Fruit fly (Drosophila melanogaster) whole organism, adult: ENCODE measurements around the gene CG10804.

Source experiments
- CG11617 ChIP-seq: fragments of 200-800 bp; sonication (Bioruptor generic); optimal IDR thresholded peaks from 2 replicates; lab custom pipeline; 2017; ENCODE audit warnings: mild to moderate bottlenecking, missing biosample characterization, missing genetic modification reagents, missing genetic modification characterization
- CG12768 ChIP-seq: fragments of 200-800 bp; sonication (Bioruptor generic); optimal IDR thresholded peaks from 2 replicates; lab custom pipeline; 2017; ENCODE audit warnings: missing biosample characterization, missing genetic modification characterization, mild to moderate bottlenecking, moderate library complexity, missing genetic modification reagents
- CG14711 ChIP-seq: fragments of 200-800 bp; sonication (Bioruptor generic); optimal IDR thresholded peaks from 2 replicates; lab custom pipeline; 2018; ENCODE audit warnings: missing biosample characterization, mild to moderate bottlenecking, missing genetic modification characterization, moderate library complexity
- CG1620 ChIP-seq: fragments of 200-800 bp; sonication (Bioruptor generic); optimal IDR thresholded peaks from 2 replicates; lab custom pipeline; 2016; ENCODE audit warnings: missing biosample characterization, missing genetic modification characterization
- CG33017 ChIP-seq: fragments of 200-800 bp; sonication (Bioruptor generic); optimal IDR thresholded peaks from 2 replicates; lab custom pipeline; 2018; ENCODE audit warnings: missing biosample characterization, mild to moderate bottlenecking, missing genetic modification characterization, moderate library complexity
- CG5204 ChIP-seq: fragments of 200-800 bp; sonication (Bioruptor generic); optimal IDR thresholded peaks from 2 replicates; lab custom pipeline; 2016; ENCODE audit warnings: missing biosample characterization, missing genetic modification characterization
- CG7045 ChIP-seq: fragments of 200-800 bp; sonication (Bioruptor generic); optimal IDR thresholded peaks from 2 replicates; lab custom pipeline; 2017; ENCODE audit warnings: missing biosample characterization, mild to moderate bottlenecking, missing genetic modification characterization
- CG7101 ChIP-seq: fragments of 200-800 bp; sonication (Bioruptor generic); optimal IDR thresholded peaks from 2 replicates; lab custom pipeline; 2018; ENCODE audit warnings: missing biosample characterization, mild to moderate bottlenecking, missing genetic modification characterization, moderate library complexity
- Clk ChIP-seq: fragments of 200-800 bp; sonication (Bioruptor generic); optimal IDR thresholded peaks from 2 replicates; lab custom pipeline; 2017; ENCODE audit warnings: missing biosample characterization, missing genetic modification characterization
- Crg-1 ChIP-seq: fragments of 200-800 bp; sonication (Bioruptor generic); optimal IDR thresholded peaks from 2 replicates; lab custom pipeline; 2016; ENCODE audit warnings: missing biosample characterization, missing genetic modification characterization
- Hr96 ChIP-seq: fragments of 200-800 bp; sonication (Bioruptor generic); optimal IDR thresholded peaks from 2 replicates; lab custom pipeline; 2016; ENCODE audit warnings: missing biosample characterization, missing genetic modification characterization
- Mnt ChIP-seq: fragments of 200-800 bp; sonication (Bioruptor generic); optimal IDR thresholded peaks from 2 replicates; lab custom pipeline; 2016; ENCODE audit warnings: missing biosample characterization, mild to moderate bottlenecking, missing genetic modification characterization
- bab1 ChIP-seq: fragments of 200-800 bp; sonication (Bioruptor generic); optimal IDR thresholded peaks from 3 replicates; lab custom pipeline; 2019; ENCODE audit warnings: missing biosample characterization, mild to moderate bottlenecking, missing genetic modification characterization, moderate library complexity
- cic ChIP-seq: fragments of 200-800 bp; sonication (Bioruptor generic); optimal IDR thresholded peaks from 2 replicates; lab custom pipeline; 2017; ENCODE audit warnings: missing biosample characterization, mild to moderate bottlenecking, missing genetic modification characterization, moderate library complexity
- cnc ChIP-seq, 2 experiments: fragments of >200 bp; optimal IDR thresholded peaks; 2 replicates each; lab custom pipeline; 2017
- kay ChIP-seq: fragments of 200-800 bp; sonication (Bioruptor generic); peaks from one replicate; lab custom pipeline; 2016; ENCODE audit warnings: missing biosample characterization, missing genetic modification characterization, borderline replicate concordance
- ovo ChIP-seq: fragments of 200-800 bp; sonication (Bioruptor generic); optimal IDR thresholded peaks from 2 replicates; lab custom pipeline; 2016; ENCODE audit warnings: missing biosample characterization, missing genetic modification characterization
- pad ChIP-seq: fragments of 200-800 bp; sonication (Bioruptor generic); optimal IDR thresholded peaks from 3 replicates; lab custom pipeline; 2017; ENCODE audit warnings: missing biosample characterization, missing genetic modification characterization, mild to moderate bottlenecking, moderate library complexity, missing genetic modification reagents
- tj ChIP-seq: fragments of 200-800 bp; sonication (Bioruptor generic); optimal IDR thresholded peaks from 3 replicates; lab custom pipeline; 2017; ENCODE audit warnings: missing biosample characterization, mild to moderate bottlenecking, missing genetic modification characterization, moderate library complexity
- toe ChIP-seq: fragments of 200-800 bp; sonication (Bioruptor generic); optimal IDR thresholded peaks from 2 replicates; lab custom pipeline; 2016; ENCODE audit warnings: missing biosample characterization, missing genetic modification characterization

The CG10804 gene

DNA sequence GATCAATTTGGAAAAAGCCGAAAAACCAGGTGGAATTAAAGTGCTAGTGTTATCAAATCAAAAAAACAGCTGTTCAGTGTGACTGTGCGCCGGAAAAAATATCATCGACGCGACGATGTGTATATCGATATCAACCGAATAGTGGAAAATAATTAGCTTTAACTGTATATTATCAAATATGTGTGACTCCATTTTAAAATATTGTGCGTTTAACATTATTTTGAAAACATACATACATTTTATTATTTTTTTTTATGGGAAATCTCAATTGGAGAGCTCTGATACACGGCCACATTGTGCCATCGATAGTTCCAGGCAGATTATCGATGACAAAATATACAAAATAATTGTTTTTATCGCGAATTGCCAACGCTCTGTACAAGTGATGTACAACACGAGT lies 3.2 kb upstream of the CG10804 start, which contains the start of the genes CG14270 and CG10803:
Gene CG14270 (minus strand): TSS at position 75 of the 400 bp plus-strand sequence.
Gene CG10803 (plus strand): TSS at position 347 of the 400 bp plus-strand sequence.
- no peak for TF ChIP-seq ovo
- TF ChIP-seq CG5204 (GFP tag; lab: Kevin White, UChicago) = peak; percentile 8
- peak; percentile 63 for TF ChIP-seq Mnt (GFP tag; lab: Kevin White, UChicago)
- TF ChIP-seq toe (GFP tag; lab: Kevin White, UChicago) = peak; percentile 22
- TF ChIP-seq CG14711 = peak; percentile 2
- peak; percentile 43 for TF ChIP-seq bab1
- TF ChIP-seq tj (GFP tag; lab: Kevin White, UChicago) = peak; percentile 47
- TF ChIP-seq CG11617 (GFP tag; lab: Kevin White, UChicago) = no peak
- TF ChIP-seq CG12768 (GFP tag; lab: Kevin White, UChicago) = no peak
- no peak for TF ChIP-seq Clk (GFP tag; lab: Kevin White, UChicago)

DNA sequence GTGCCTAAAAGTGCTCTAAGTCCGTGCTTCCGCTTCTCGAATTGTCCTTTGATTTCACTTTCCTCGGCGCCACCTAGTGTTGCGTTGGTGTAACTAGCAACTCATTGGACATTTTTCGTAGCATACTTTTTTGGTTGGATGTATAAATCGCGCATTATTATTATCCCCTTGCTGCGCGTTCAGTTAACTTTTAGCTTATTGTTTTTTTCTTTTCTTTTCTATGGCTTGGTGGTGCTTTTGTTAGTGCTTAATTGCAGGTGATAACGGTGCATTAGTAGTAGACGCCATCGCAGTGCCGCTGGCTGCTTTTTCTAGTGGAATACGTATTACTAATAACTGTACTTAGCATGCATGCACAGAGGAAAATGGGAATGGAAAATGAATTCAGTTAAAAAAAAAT lies 1.1 kb downstream of the CG10804 start:
- TF ChIP-seq kay (no peak), Mnt (GFP tag; lab: Kevin White, UChicago) (peak; percentile 16), CG33017 (peak; percentile 56), Crg-1 (GFP tag; lab: Kevin White, UChicago) (peak; percentile 9), Clk (GFP tag; lab: Kevin White, UChicago) (no peak), pad (peak; percentile 76), Hr96 (GFP tag; lab: Kevin White, UChicago) (peak; percentile 40), cnc (optimal IDR thresholded peaks at IDR 0.05; lab: Kevin White, UChicago) (no peak), bab1 (peak; percentile 37), CG7045 (GFP tag; lab: Kevin White, UChicago) (no peak), cic (GFP tag; lab: Kevin White, UChicago) (peak; percentile 67), CG14711 (peak; percentile 31), CG5204 (GFP tag; lab: Kevin White, UChicago) (no peak), tj (GFP tag; lab: Kevin White, UChicago) (peak; percentile 40), CG7101 (tag; lab: Kevin White, UChicago) (peak; percentile 37), ovo (peak; percentile 72), CG1620 (GFP tag; lab: Kevin White, UChicago) (no peak), CG11617 (GFP tag; lab: Kevin White, UChicago) (peak; percentile 22), CG12768 (GFP tag; lab: Kevin White, UChicago) (peak; percentile 8), toe (GFP tag; lab: Kevin White, UChicago) (peak; percentile 19)

DNA sequence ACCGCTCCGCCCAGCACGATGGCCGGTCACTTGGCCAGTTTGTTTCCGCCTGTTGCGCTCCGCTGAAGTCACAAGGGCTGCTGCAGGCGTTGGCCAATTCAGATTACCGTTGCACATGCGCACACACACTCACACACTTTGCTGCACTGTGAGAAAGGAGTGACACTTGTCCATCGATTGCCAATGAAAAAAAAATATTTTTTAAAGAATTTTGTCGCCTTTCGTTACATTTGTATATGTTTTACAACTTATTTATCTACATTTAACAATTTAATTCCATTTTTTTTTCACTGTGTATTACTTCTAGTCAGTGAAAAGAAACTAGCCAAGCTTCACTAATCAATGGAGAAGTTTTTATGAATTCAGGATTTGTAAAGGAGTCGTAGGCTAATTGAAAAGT lies 6.1 kb downstream of the CG10804 start:
- TF ChIP-seq kay = no peak
- TF ChIP-seq Hr96 (GFP tag; lab: Kevin White, UChicago) = no peak
- no peak for TF ChIP-seq Clk (GFP tag; lab: Kevin White, UChicago)

DNA sequence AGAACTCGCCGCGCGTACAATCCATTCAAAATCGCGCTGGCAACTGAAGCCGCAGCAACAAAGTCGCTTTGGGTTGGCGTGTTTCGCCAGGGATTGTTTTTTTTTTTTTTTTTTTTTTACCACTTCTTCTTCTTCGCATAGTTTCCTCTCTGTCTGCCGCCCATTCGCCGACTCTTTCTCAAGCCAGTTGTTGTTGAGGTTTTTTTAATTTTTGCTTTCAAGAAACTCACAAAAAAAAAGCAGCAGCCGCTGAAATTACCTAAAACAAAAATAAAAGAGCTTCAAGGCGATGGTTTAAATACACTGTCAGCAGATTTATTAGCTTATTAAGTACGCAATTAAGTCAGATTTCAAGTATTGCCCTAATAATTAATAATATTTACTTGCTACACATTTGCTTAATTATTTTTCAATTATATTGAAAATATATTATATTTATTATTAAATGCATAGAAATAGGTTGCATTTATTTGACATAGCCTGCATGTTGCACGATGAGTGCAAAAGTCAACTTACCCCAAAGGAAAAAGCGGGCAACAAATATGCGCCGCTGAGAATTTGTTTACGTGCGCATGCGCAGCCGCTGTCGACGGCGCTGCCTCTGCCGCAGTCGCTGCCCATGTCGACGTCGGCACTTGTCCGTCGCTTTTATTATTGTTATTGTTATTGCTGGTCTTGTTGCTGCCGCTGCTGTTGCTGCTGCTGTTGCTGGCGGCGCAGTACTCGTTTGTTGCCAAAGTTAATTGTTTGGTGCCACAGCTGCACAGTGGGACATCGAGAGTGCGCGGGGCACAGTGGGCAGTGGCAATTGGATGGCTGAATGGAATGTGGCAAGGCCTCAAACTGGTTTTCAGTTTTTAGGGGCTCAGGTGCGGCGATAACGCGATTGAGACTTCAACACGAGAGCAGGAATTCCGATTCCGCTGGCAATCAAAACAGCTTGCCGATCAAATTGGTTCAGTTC lies 7.4 kb downstream of the CG10804 start, which contains the start of gene CG12206:
Gene CG12206 (minus strand): TSS at position 49 of the 964 bp plus-strand sequence.
- TF ChIP-seq ovo = no peak
- peak; percentile 90 for TF ChIP-seq tj (GFP tag; lab: Kevin White, UChicago)
- TF ChIP-seq CG11617 (GFP tag; lab: Kevin White, UChicago) = peak; percentile 13

DNA sequence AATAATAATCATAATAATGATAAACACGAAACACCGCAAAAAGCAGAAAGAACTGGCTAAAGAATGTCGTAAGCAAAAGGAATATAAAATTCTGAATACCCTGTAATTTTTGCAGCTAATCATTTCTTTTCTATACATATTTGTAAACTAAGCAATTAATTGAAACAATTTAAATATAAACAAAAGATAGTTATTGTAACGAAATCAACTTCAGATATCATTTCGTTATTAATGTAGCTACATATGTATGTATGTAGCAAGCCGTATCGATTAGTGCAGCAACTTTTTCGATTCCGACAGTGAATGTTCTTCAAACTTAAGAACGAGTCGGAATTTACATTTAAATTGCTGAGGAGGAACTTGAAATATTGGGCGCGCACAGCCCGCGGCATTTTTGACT lies 8.5 kb downstream of the CG10804 start:
- TF ChIP-seq tj (GFP tag; lab: Kevin White, UChicago) = peak; percentile 20
- TF ChIP-seq Crg-1 (GFP tag; lab: Kevin White, UChicago) = no peak
- TF ChIP-seq cnc (optimal IDR thresholded peaks at IDR 0.05; lab: Kevin White, UChicago) = no peak
- TF ChIP-seq bab1 = peak; percentile 4
- TF ChIP-seq ovo = no peak
- no peak for TF ChIP-seq Clk (GFP tag; lab: Kevin White, UChicago)
- no peak for TF ChIP-seq CG33017
- no peak for TF ChIP-seq CG7101 (tag; lab: Kevin White, UChicago)
- no peak for TF ChIP-seq CG5204 (GFP tag; lab: Kevin White, UChicago)
- no peak for TF ChIP-seq Mnt (GFP tag; lab: Kevin White, UChicago)
- TF ChIP-seq CG7045 (GFP tag; lab: Kevin White, UChicago) = no peak
- TF ChIP-seq CG14711 = no peak
- no peak for TF ChIP-seq CG12768 (GFP tag; lab: Kevin White, UChicago)
- TF ChIP-seq toe (GFP tag; lab: Kevin White, UChicago) = no peak

DNA sequence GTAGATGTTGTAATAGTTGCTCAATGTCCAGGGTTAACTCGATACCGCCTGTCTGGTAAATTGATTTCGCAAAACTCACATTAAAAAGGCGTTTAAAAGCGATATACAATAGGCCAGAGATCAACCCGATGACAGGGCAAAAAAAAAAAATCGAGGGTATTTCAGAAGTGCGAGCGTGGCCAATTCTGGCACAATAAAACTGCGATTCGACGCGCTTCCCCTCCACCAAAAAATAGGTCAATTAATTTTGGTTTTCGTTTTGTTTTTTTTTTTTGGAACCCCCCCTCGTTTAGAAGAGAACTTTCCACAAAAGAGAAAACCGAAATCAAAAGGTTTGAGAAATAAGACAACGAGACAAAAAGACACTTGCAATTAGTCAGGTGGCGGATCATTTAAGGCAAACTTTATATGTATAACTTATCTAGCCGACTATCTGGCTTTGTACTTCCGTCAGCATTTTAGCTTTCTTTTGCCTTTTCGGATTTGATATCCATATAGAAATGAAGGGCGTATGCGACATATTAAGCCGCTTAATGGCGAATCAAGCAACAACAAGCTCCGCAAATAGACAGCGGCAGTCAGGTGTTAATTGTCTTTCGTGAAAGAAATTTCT lies 11.5 kb downstream of the CG10804 start:
- TF ChIP-seq pad = peak; percentile 67
- TF ChIP-seq tj (GFP tag; lab: Kevin White, UChicago) = peak; percentile 74
- TF ChIP-seq Mnt (GFP tag; lab: Kevin White, UChicago) = no peak
